Fruit fly (Drosophila melanogaster) Kc167 (cell line): ENCODE data around the gene dimm.

Experiments used
- h ChIP-seq: fragments of >200 bp; optimal IDR thresholded peaks from 3 replicates; lab custom pipeline; 2018; ENCODE audit warnings: missing external identifiers
- insv ChIP-seq: fragments of >200 bp; optimal IDR thresholded peaks from 3 replicates; lab custom pipeline; 2018; ENCODE audit warnings: missing external identifiers
- psq ChIP-seq: fragments of >200 bp; optimal IDR thresholded peaks from 2 replicates; lab custom pipeline; 2017; ENCODE audit warnings: missing external identifiers
- ttk ChIP-seq: sonication (Bioruptor generic); optimal IDR thresholded peaks from 2 replicates; lab custom pipeline; 2017; ENCODE audit warnings: missing external identifiers

dm6 chr2L:21324438-21324890 is 7.1 kb upstream of the dimm start:
- TF ChIP-seq h (no peak), psq (lab: Kevin White, UChicago) (no peak), insv (no peak), ttk (lab: Kevin White, UChicago) (no peak)
